Fruit fly (Drosophila melanogaster) whole organism, embryonic: Measurements from ENCODE around the gene LysRS.

Experiments used
- CG10654 ChIP-seq: fragments of 200-800 bp; sonication (Bioruptor generic); optimal IDR thresholded peaks from 2 replicates; lab custom pipeline; 2016; ENCODE audit warnings: missing biosample characterization, missing genetic modification characterization
- CG11504 ChIP-seq: fragments of 200-800 bp; sonication (Bioruptor generic); optimal IDR thresholded peaks from 3 replicates; lab custom pipeline; 2019; ENCODE audit warnings: missing biosample characterization, mild to moderate bottlenecking, missing genetic modification characterization, moderate library complexity
- CG12104 ChIP-seq: fragments of 200-800 bp; sonication (Bioruptor generic); optimal IDR thresholded peaks from 3 replicates; lab custom pipeline; 2016; ENCODE audit warnings: missing biosample characterization, missing genetic modification characterization
- CG13123 ChIP-seq: fragments of 200-800 bp; sonication (Bioruptor generic); optimal IDR thresholded peaks from 2 replicates; lab custom pipeline; 2016; ENCODE audit warnings: missing biosample characterization, missing genetic modification characterization
- CG17568 ChIP-seq: fragments of 200-800 bp; sonication (Bioruptor generic); optimal IDR thresholded peaks from 2 replicates; lab custom pipeline; 2018; ENCODE audit warnings: missing biosample characterization, mild to moderate bottlenecking, missing genetic modification characterization, moderate library complexity
- CG17612 ChIP-seq: fragments of 200-800 bp; sonication (Bioruptor generic); IDR thresholded peaks from 2 replicates; pipeline ENCODE4 v1.3.6; 2022; ENCODE audit warnings: missing biosample characterization, missing genetic modification characterization
- CG17829 ChIP-seq: fragments of 200-800 bp; optimal IDR thresholded peaks from 2 replicates; lab custom pipeline; 2019; ENCODE audit warnings: missing biosample characterization, mild to moderate bottlenecking, missing genetic modification characterization, moderate library complexity
- CG18764 ChIP-seq: fragments of 200-800 bp; sonication (Bioruptor generic); optimal IDR thresholded peaks from 3 replicates; lab custom pipeline; 2016; ENCODE audit warnings: missing biosample characterization, missing genetic modification characterization
- CG2712 ChIP-seq: fragments of 200-800 bp; optimal IDR thresholded peaks from 3 replicates; lab custom pipeline; 2019; ENCODE audit warnings: missing biosample characterization, mild to moderate bottlenecking, missing genetic modification characterization, moderate library complexity
- CG32772 ChIP-seq: fragments of 200-800 bp; sonication (Bioruptor generic); IDR thresholded peaks from 2 replicates; pipeline ENCODE4 v1.3.6; 2022; ENCODE audit warnings: missing biosample characterization, missing genetic modification characterization
- CG4617 ChIP-seq: fragments of 200-800 bp; sonication (Bioruptor generic); optimal IDR thresholded peaks from 3 replicates; lab custom pipeline; 2016; ENCODE audit warnings: missing biosample characterization, missing genetic modification characterization, borderline replicate concordance
- CG4730 ChIP-seq: fragments of 200-800 bp; sonication (Bioruptor generic); IDR thresholded peaks from 2 replicates; pipeline ENCODE4 v1.3.6; 2022; ENCODE audit warnings: missing biosample characterization, missing genetic modification characterization
- CG6254 ChIP-seq: fragments of 200-800 bp; sonication (Bioruptor generic); optimal IDR thresholded peaks from 3 replicates; lab custom pipeline; 2017; ENCODE audit warnings: mild to moderate bottlenecking, missing biosample characterization, missing genetic modification reagents, missing genetic modification characterization
- CG6272 ChIP-seq: fragments of 200-800 bp; sonication (Bioruptor generic); IDR thresholded peaks from 2 replicates; pipeline ENCODE4 v1.3.6; 2022; ENCODE audit warnings: missing biosample characterization, missing genetic modification characterization
- CG7271 ChIP-seq: fragments of 200-800 bp; sonication (Bioruptor generic); optimal IDR thresholded peaks from 2 replicates; lab custom pipeline; 2018; ENCODE audit warnings: missing biosample characterization, mild to moderate bottlenecking, missing genetic modification characterization, moderate library complexity
- CG8388 ChIP-seq: fragments of 200-800 bp; sonication (Bioruptor generic); optimal IDR thresholded peaks from 2 replicates; lab custom pipeline; 2019; ENCODE audit warnings: missing biosample characterization, mild to moderate bottlenecking, missing genetic modification characterization, moderate library complexity
- CG8478 ChIP-seq: fragments of >200 bp; optimal IDR thresholded peaks from 2 replicates; lab custom pipeline; 2018
- CG8944 ChIP-seq: fragments of 200-800 bp; sonication (Bioruptor generic); optimal IDR thresholded peaks from 3 replicates; lab custom pipeline; 2016; ENCODE audit warnings: missing biosample characterization, missing genetic modification characterization
- CG9817 ChIP-seq: fragments of 200-800 bp; sonication (Bioruptor generic); optimal IDR thresholded peaks from 2 replicates; lab custom pipeline; 2018; ENCODE audit warnings: missing biosample characterization, mild to moderate bottlenecking, missing genetic modification characterization, moderate library complexity
- D19B ChIP-seq: fragments of 200-800 bp; sonication (Bioruptor generic); optimal IDR thresholded peaks from 2 replicates; lab custom pipeline; 2017; ENCODE audit warnings: missing biosample characterization, mild to moderate bottlenecking, missing genetic modification characterization
- Dad ChIP-seq: fragments of 200-800 bp; sonication (Bioruptor generic); optimal IDR thresholded peaks from 3 replicates; lab custom pipeline; 2016; ENCODE audit warnings: missing biosample characterization, missing genetic modification characterization
- Deaf1 ChIP-seq: fragments of 200-800 bp; optimal IDR thresholded peaks from 3 replicates; lab custom pipeline; 2019; ENCODE audit warnings: missing biosample characterization, mild to moderate bottlenecking, missing genetic modification characterization, moderate library complexity
- Dip2 ChIP-seq: fragments of 200-800 bp; sonication (Bioruptor generic); IDR thresholded peaks from 2 replicates; pipeline ENCODE4 v1.3.6; 2022; ENCODE audit warnings: missing biosample characterization, missing genetic modification characterization
- E2f1 ChIP-seq: fragments of 200-800 bp; sonication (Bioruptor generic); IDR thresholded peaks from 2 replicates; pipeline ENCODE4 v1.3.6; 2022; ENCODE audit warnings: missing biosample characterization, missing genetic modification characterization
- E2f2 ChIP-seq: fragments of 200-800 bp; sonication (Bioruptor generic); IDR thresholded peaks from 2 replicates; pipeline ENCODE4 v1.3.6; 2022; ENCODE audit warnings: missing biosample characterization, missing genetic modification characterization
- Fer3 ChIP-seq: fragments of 200-800 bp; sonication (Bioruptor generic); optimal IDR thresholded peaks from 2 replicates; lab custom pipeline; 2018; ENCODE audit warnings: missing biosample characterization, mild to moderate bottlenecking, missing genetic modification characterization, moderate library complexity
- H15 ChIP-seq: fragments of 200-800 bp; sonication (Bioruptor generic); IDR thresholded peaks from 3 replicates; pipeline ENCODE4 v1.3.6; 2022; ENCODE audit warnings: missing biosample characterization, missing genetic modification characterization
- HHEX ChIP-seq: fragments of 200-800 bp; sonication (Bioruptor generic); optimal IDR thresholded peaks from 3 replicates; lab custom pipeline; 2017; ENCODE audit warnings: missing biosample characterization, mild to moderate bottlenecking, missing genetic modification characterization, missing genetic modification reagents
- HLH54F ChIP-seq: fragments of 200-800 bp; sonication (Bioruptor generic); optimal IDR thresholded peaks from 3 replicates; lab custom pipeline; 2016; ENCODE audit warnings: missing biosample characterization, missing genetic modification characterization
- Hmr ChIP-seq: fragments of 200-800 bp; sonication (Bioruptor generic); optimal IDR thresholded peaks from 3 replicates; lab custom pipeline; 2017; ENCODE audit warnings: mild to moderate bottlenecking, missing biosample characterization, missing genetic modification reagents, missing genetic modification characterization
- Hr51 ChIP-seq, 2 experiments: fragments of 200-800 bp; sonication (Bioruptor generic); optimal IDR thresholded peaks; 2 replicates in 1 of 2; 3 replicates in 1 of 2; lab custom pipeline; 2016 to 2018; ENCODE audit warnings: missing biosample characterization in 2 of 2, missing genetic modification characterization in 2 of 2, mild to moderate bottlenecking in 1 of 2, moderate library complexity in 1 of 2
- Kr ChIP-seq: fragments of 200-800 bp; sonication (Bioruptor generic); optimal IDR thresholded peaks from 2 replicates; lab custom pipeline; 2017; ENCODE audit warnings: missing biosample characterization, mild to moderate bottlenecking, missing genetic modification characterization
- MESR4 ChIP-seq: fragments of 200-800 bp; sonication (Bioruptor generic); optimal IDR thresholded peaks from 2 replicates; lab custom pipeline; 2018; ENCODE audit warnings: missing biosample characterization, mild to moderate bottlenecking, missing genetic modification characterization, moderate library complexity
- NfI ChIP-seq: fragments of 200-800 bp; sonication (Bioruptor generic); optimal IDR thresholded peaks from 3 replicates; lab custom pipeline; 2018; ENCODE audit warnings: missing biosample characterization, mild to moderate bottlenecking, missing genetic modification characterization, moderate library complexity
- Sry-δ ChIP-seq: fragments of 200-800 bp; sonication (Bioruptor generic); optimal IDR thresholded peaks from 2 replicates; lab custom pipeline; 2016; ENCODE audit warnings: missing biosample characterization, missing genetic modification characterization
- amos ChIP-seq: fragments of 200-800 bp; sonication (Bioruptor generic); IDR thresholded peaks from 2 replicates; pipeline ENCODE4 v1.3.6; 2022; ENCODE audit warnings: missing biosample characterization, missing genetic modification characterization; ENCODE audit not compliant: partially characterized antibody
- az2 ChIP-seq: fragments of 200-800 bp; sonication (Bioruptor generic); optimal IDR thresholded peaks from 3 replicates; lab custom pipeline; 2016; ENCODE audit warnings: missing biosample characterization, missing genetic modification characterization
- corto ChIP-seq: fragments of 200-800 bp; sonication (Bioruptor generic); optimal IDR thresholded peaks from 2 replicates; lab custom pipeline; 2016; ENCODE audit warnings: missing biosample characterization, mild to moderate bottlenecking, missing genetic modification characterization, moderate library complexity
- gce ChIP-seq: fragments of 200-800 bp; sonication (Bioruptor generic); IDR thresholded peaks from 3 replicates; pipeline ENCODE4 v1.3.6; 2022; ENCODE audit warnings: missing biosample characterization, missing genetic modification characterization
- gcm ChIP-seq: fragments of 200-800 bp; sonication (Bioruptor generic); optimal IDR thresholded peaks from 2 replicates; lab custom pipeline; 2019; ENCODE audit warnings: missing biosample characterization, mild to moderate bottlenecking, missing genetic modification characterization, moderate library complexity
- lab ChIP-seq: fragments of 200-800 bp; sonication (Bioruptor generic); optimal IDR thresholded peaks from 3 replicates; lab custom pipeline; 2017; ENCODE audit warnings: missing biosample characterization, missing genetic modification characterization, mild to moderate bottlenecking, moderate library complexity, missing genetic modification reagents
- peb ChIP-seq: fragments of 200-800 bp; sonication (Bioruptor generic); IDR thresholded peaks from 2 replicates; pipeline ENCODE4 v1.3.6; 2022; ENCODE audit warnings: missing biosample characterization, missing genetic modification characterization
- salm ChIP-seq: fragments of 200-800 bp; sonication (Bioruptor generic); optimal IDR thresholded peaks from 2 replicates; lab custom pipeline; 2018; ENCODE audit warnings: missing biosample characterization, mild to moderate bottlenecking, missing genetic modification characterization
- sc ChIP-seq, 3 experiments: fragments of >200 bp in 2 of 3; fragments of 200-800 bp in 1 of 3; sonication (Bioruptor generic) in 1 of 3; optimal IDR thresholded peaks; 2 replicates in 2 of 3; 3 replicates in 1 of 3; lab custom pipeline; 2017; ENCODE audit warnings: mild to moderate bottlenecking in 1 of 3, missing biosample characterization in 1 of 3, missing genetic modification characterization in 1 of 3, missing genetic modification reagents in 1 of 3
- sd ChIP-seq: fragments of 200-800 bp; sonication (Bioruptor generic); optimal IDR thresholded peaks from 3 replicates; lab custom pipeline; 2018; ENCODE audit warnings: missing biosample characterization, mild to moderate bottlenecking, missing genetic modification characterization, moderate library complexity
- sens ChIP-seq: fragments of 200-800 bp; sonication (Bioruptor generic); peaks from one replicate; lab custom pipeline; 2016; ENCODE audit warnings: missing biosample characterization, missing genetic modification characterization
- sob ChIP-seq: fragments of 200-800 bp; sonication (Bioruptor generic); IDR thresholded peaks from 2 replicates; pipeline ENCODE4 v1.3.6; 2022; ENCODE audit warnings: missing biosample characterization, missing genetic modification characterization
- sqz ChIP-seq: fragments of 200-800 bp; sonication (Bioruptor generic); optimal IDR thresholded peaks from 3 replicates; lab custom pipeline; 2018; ENCODE audit warnings: missing biosample characterization, mild to moderate bottlenecking, missing genetic modification characterization
- trh ChIP-seq: fragments of 200-800 bp; sonication (Bioruptor generic); optimal IDR thresholded peaks from 2 replicates; lab custom pipeline; 2016; ENCODE audit warnings: missing biosample characterization, missing genetic modification characterization
- tup ChIP-seq: fragments of 200-800 bp; sonication (Bioruptor generic); optimal IDR thresholded peaks from 2 replicates; lab custom pipeline; 2016; ENCODE audit warnings: missing biosample characterization, mild to moderate bottlenecking, missing genetic modification characterization, moderate library complexity

LysRS gene

DNA sequence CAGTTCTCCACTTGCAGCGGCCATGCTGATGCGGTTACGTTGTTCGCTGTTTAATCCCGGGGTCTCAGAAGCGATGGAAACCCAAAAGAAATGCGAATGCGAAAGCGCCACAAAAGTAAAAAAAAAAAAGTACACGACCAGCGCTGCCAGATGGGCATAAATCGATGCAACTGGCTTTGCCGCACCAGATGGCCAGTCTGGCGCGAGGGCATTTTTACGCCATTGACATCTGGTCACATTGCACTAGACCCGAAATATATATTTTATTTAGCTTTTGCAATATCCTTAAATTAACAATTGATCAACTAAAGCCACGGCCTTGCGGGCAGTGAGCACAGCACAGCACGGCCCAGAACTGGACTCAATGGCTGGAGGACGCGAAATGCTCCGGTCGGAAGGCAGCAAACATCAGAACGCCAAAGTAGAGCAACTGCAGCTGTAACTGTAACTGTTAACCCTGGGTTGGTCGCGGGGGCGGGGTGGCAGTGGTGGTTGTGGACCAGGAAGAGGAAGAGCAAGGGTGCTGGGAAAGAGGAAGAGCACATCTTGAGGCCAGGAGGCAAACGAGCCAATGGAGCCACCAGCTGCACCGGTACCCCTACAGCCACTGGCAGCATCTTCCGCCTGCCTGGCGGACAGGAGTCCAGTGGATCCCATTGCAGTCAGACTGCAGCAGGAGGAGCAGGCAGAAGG lies at the start of gene LysRS, which contains the start of gene Hecw (continued):
- 0 out of 2 replicates have a peak, but pooled peaks have one; percentile 21 for TF ChIP-seq sob (GFP tag; lab: Robert Waterston, UW)
- TF ChIP-seq MESR4: peak; percentile 83
- peak; percentile 85 for TF ChIP-seq CG4617 (GFP tag; lab: Kevin White, UChicago)
- TF ChIP-seq D19B (GFP tag; lab: Kevin White, UChicago): no peak
- no peak for TF ChIP-seq E2f1
- no peak for TF ChIP-seq Dad
- TF ChIP-seq tup (GFP tag; lab: Kevin White, UChicago): no peak
- TF ChIP-seq CG18764: no peak
- no peak for TF ChIP-seq corto
- no peak for TF ChIP-seq CG12104
- TF ChIP-seq Fer3: no peak
- TF ChIP-seq CG13123 (GFP tag; lab: Kevin White, UChicago): no peak
- no peak for TF ChIP-seq Dip2 (GFP tag; lab: Robert Waterston, UW)
- peak; percentile 70 for TF ChIP-seq E2f2 (GFP tag; lab: Robert Waterston, UW)
- peak; percentile 49; the same call in 1 of the 2 replicates for TF ChIP-seq amos
- TF ChIP-seq CG9817 (tag; lab: Kevin White, UChicago): no peak
- no peak for TF ChIP-seq CG8944 (GFP tag; lab: Kevin White, UChicago)
- TF ChIP-seq CG2712 (tag; lab: Kevin White, UChicago): no peak
- no peak for TF ChIP-seq CG11504
- TF ChIP-seq Deaf1: no peak
- no peak for TF ChIP-seq CG7271 (tag; lab: Kevin White, UChicago)
- TF ChIP-seq Kr (GFP tag; lab: Kevin White, UChicago): no peak
- TF ChIP-seq sqz (GFP tag; lab: Kevin White, UChicago): peak; percentile 92
- no peak for TF ChIP-seq CG10654 (GFP tag; lab: Kevin White, UChicago)
- no peak for TF ChIP-seq CG6272
- no peak for TF ChIP-seq HHEX
- TF ChIP-seq salm (tag; lab: Kevin White, UChicago): no peak
- TF ChIP-seq CG17568 (GFP tag; lab: Kevin White, UChicago): no peak
- TF ChIP-seq sens: peak; percentile 34
- TF ChIP-seq sd (tag; lab: Kevin White, UChicago): no peak
- no peak for TF ChIP-seq NfI (GFP tag; lab: Kevin White, UChicago)
- no peak for TF ChIP-seq peb (GFP tag; lab: Robert Waterston, UW)
- no peak for TF ChIP-seq CG8388 (GFP tag; lab: Kevin White, UChicago)
- no peak for TF ChIP-seq CG8478
- no peak for TF ChIP-seq lab (GFP tag; lab: Kevin White, UChicago)
- no peak for TF ChIP-seq HLH54F (GFP tag; lab: Kevin White, UChicago)
- TF ChIP-seq Hmr (GFP tag; lab: Kevin White, UChicago): no peak
- TF ChIP-seq Hr51 (GFP tag; optimal IDR thresholded peaks at IDR 0.05; lab: Kevin White, UChicago): no peak
- peak; percentile 49 for TF ChIP-seq Sry-δ (GFP tag; lab: Kevin White, UChicago)
- no peak for TF ChIP-seq gce (GFP tag; lab: Robert Waterston, UW)
- no peak for TF ChIP-seq sc (optimal IDR thresholded peaks at IDR 0.05; lab: Kevin White, UChicago)
- no peak for TF ChIP-seq sc (GFP tag; optimal IDR thresholded peaks at IDR 0.05; lab: Kevin White, UChicago)
- TF ChIP-seq CG6254: no peak
- no peak for TF ChIP-seq trh
- no peak for TF ChIP-seq CG4730 (GFP tag; lab: Robert Waterston, UW)
- no peak for TF ChIP-seq H15 (GFP tag; lab: Robert Waterston, UW)
- no peak for TF ChIP-seq CG17612 (GFP tag; lab: Robert Waterston, UW)
- TF ChIP-seq CG32772: peak; percentile 90
- TF ChIP-seq CG17829: peak; percentile 25
- TF ChIP-seq az2 (GFP tag; lab: Kevin White, UChicago): no peak
- TF ChIP-seq gcm: no peak
